Worm (Caenorhabditis elegans) whole organism, midembryonic: Measurements from ENCODE around the gene F40G12.4.

Source experiments
- T22C8.4 ChIP-seq: fragments of 200-800 bp; sonication (Bioruptor generic); IDR thresholded peaks from 2 replicates; pipeline ENCODE4 v1.3.6; 2022; ENCODE audit warnings: missing genetic modification characterization, missing compliant biosample characterization
- flt-1 ChIP-seq: fragments of 200-800 bp; sonication (Bioruptor generic); IDR thresholded peaks from 2 replicates; pipeline ENCODE4 v1.3.6; 2022; ENCODE audit warnings: missing genetic modification characterization, missing compliant biosample characterization
- klf-2 ChIP-seq: fragments of 200-800 bp; sonication (Bioruptor generic); conservative IDR thresholded peaks from 2 replicates; pipeline ENCODE4 v1.3.6; 2022; ENCODE audit warnings: missing genetic modification reagents, missing genetic modification characterization, missing compliant biosample characterization
- med-1 ChIP-seq: sonication (generic microtip); optimal IDR thresholded peaks from 2 replicates; lab custom pipeline; 2017; ENCODE audit warnings: missing genetic modification characterization, mild to moderate bottlenecking, missing compliant biosample characterization, antibody characterized with exemption, missing genetic modification reagents; ENCODE audit not compliant: insufficient read depth
- ztf-23 ChIP-seq: fragments of 200-800 bp; sonication (Bioruptor generic); IDR thresholded peaks from 2 replicates; pipeline ENCODE4 v1.3.6; 2022; ENCODE audit warnings: missing genetic modification reagents, missing genetic modification characterization, missing compliant biosample characterization
- ztf-29 ChIP-seq: fragments of 200-800 bp; sonication (Bioruptor generic); IDR thresholded peaks from 2 replicates; pipeline ENCODE4 v1.3.6; 2022; ENCODE audit warnings: missing genetic modification reagents, missing genetic modification characterization, missing compliant biosample characterization

ce11 chrV:14254221-14254620 is 14.3 kb downstream of the F40G12.4 start, which contains the start of gene K02E11.7:
- TF ChIP-seq T22C8.4 (GFP tag; lab: Robert Waterston, UW) (no peak), ztf-23 (GFP tag; lab: Robert Waterston, UW) (no peak), med-1 (GFP tag; lab: Kevin White, UChicago) (no peak), flt-1 (GFP tag; lab: Robert Waterston, UW) (no peak), klf-2 (GFP tag; lab: Robert Waterston, UW) (no peak), ztf-29 (GFP tag; lab: Robert Waterston, UW) (no peak)
